In the genomic region with DNA sequence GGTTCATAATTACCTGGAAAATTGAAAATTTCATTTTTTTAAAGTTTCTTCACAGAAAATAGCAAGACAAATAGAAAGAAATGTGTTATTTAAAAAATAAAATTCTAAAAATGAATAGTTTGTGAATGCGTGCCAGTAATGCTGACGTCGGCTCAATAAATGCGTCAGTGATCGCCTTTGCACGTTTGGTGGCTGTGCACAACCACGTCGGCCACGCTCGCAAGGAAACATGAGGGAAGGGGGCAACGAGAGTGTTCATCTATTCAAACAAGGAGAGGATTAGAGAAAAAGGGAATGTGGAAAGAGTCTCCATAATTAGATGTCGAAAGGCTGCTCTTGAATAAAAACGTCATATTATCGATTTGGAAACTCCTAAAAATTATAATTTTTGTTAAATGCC, we compare ENCODE assay signal across 3 worm cellular contexts.
TF ChIP-seq lines count a peak whose summit lies in the region.

TSS of gene uggt-1 (minus strand) at position 13 of the 400 bp plus-strand sequence.

TF ChIP-seq in whole organism, L2 larva, 48 proteins besides CTCF, POLR2A, EP300 and RAD21 (continued from another document):
- peak; percentile 93 for TF ChIP-seq sma-9 (GFP tag; optimal IDR thresholded peaks at IDR 0.05; lab: Kevin White, UChicago)
- no peak for TF ChIP-seq sma-9 (tag; optimal IDR thresholded peaks at IDR 0.05; lab: Kevin White, UChicago)
- peak; percentile 79 for TF ChIP-seq mab-5 (tag; optimal IDR thresholded peaks at IDR 0.05; lab: Kevin White, UChicago)
- no peak for TF ChIP-seq nhr-11 (tag; optimal IDR thresholded peaks at IDR 0.05; lab: Kevin White, UChicago)
- TF ChIP-seq sma-3 (GFP tag; optimal IDR thresholded peaks at IDR 0.05; lab: Kevin White, UChicago): peak; percentile 88
- TF ChIP-seq crh-2 (tag; optimal IDR thresholded peaks at IDR 0.05; lab: Kevin White, UChicago): peak; percentile 99
- no peak for TF ChIP-seq nhr-10 (tag; optimal IDR thresholded peaks at IDR 0.05; lab: Kevin White, UChicago)
- TF ChIP-seq ZK546.5 (tag; optimal IDR thresholded peaks at IDR 0.05; lab: Kevin White, UChicago): no peak
- TF ChIP-seq nhr-23 (tag; optimal IDR thresholded peaks at IDR 0.05; lab: Kevin White, UChicago): no peak
- no peak for TF ChIP-seq nhr-237 (tag; optimal IDR thresholded peaks at IDR 0.05; lab: Kevin White, UChicago)
- TF ChIP-seq alr-1 (tag; optimal IDR thresholded peaks at IDR 0.05; lab: Kevin White, UChicago): peak; percentile 44
- peak; percentile 69 for TF ChIP-seq skn-1 (tag; optimal IDR thresholded peaks at IDR 0.05; lab: Kevin White, UChicago)
- TF ChIP-seq R02D3.7 (tag; optimal IDR thresholded peaks at IDR 0.05; lab: Kevin White, UChicago): no peak
- no peak for TF ChIP-seq peb-1 (tag; optimal IDR thresholded peaks at IDR 0.05; lab: Kevin White, UChicago)
- peak; percentile 82 for TF ChIP-seq Y55F3AM.14 (GFP tag; optimal IDR thresholded peaks at IDR 0.05; lab: Kevin White, UChicago)
- no peak for TF ChIP-seq mbf-1 (tag; optimal IDR thresholded peaks at IDR 0.05; lab: Kevin White, UChicago)
- peak; percentile 91 for TF ChIP-seq lin-13 (GFP tag; optimal IDR thresholded peaks at IDR 0.05; lab: Kevin White, UChicago)
- peak; percentile 82 for TF ChIP-seq nhr-25 (tag; optimal IDR thresholded peaks at IDR 0.05; lab: Kevin White, UChicago)
- peak; percentile 57 to 83 for TF ChIP-seq mdl-1 (tag; optimal IDR thresholded peaks at IDR 0.05; lab: Kevin White, UChicago)
- no peak for TF ChIP-seq elt-1 (tag; optimal IDR thresholded peaks at IDR 0.05; lab: Kevin White, UChicago)
- TF ChIP-seq egl-27 (tag; optimal IDR thresholded peaks at IDR 0.05; lab: Kevin White, UChicago): peak; percentile 86
- peak; percentile 93 for TF ChIP-seq sem-4 (tag; optimal IDR thresholded peaks at IDR 0.05; lab: Kevin White, UChicago)
- TF ChIP-seq lin-39 (tag; optimal IDR thresholded peaks at IDR 0.05; lab: Kevin White, UChicago): no peak
- no peak for TF ChIP-seq dmd-4 (tag; optimal IDR thresholded peaks at IDR 0.05; lab: Kevin White, UChicago)
- no peak for TF ChIP-seq gmeb-1 (tag; optimal IDR thresholded peaks at IDR 0.05; lab: Kevin White, UChicago)
- TF ChIP-seq lin-11 (tag; optimal IDR thresholded peaks at IDR 0.05; lab: Kevin White, UChicago): peak; percentile 97
- no peak for TF ChIP-seq blmp-1 (tag; optimal IDR thresholded peaks at IDR 0.05; lab: Kevin White, UChicago; ENCODE audit: insufficient read depth)

TF ChIP-seq in whole organism, L4 larva, 104 proteins besides CTCF, POLR2A, EP300 and RAD21 (continued from another document and continues in another):
- TF ChIP-seq lin-15B (tag; optimal IDR thresholded peaks at IDR 0.05; lab: Kevin White, UChicago) (no peak), hif-1 (tag; optimal IDR thresholded peaks at IDR 0.05; lab: Kevin White, UChicago) (peak; percentile 47 to 85), nhr-25 (tag; optimal IDR thresholded peaks at IDR 0.05; lab: Kevin White, UChicago; ENCODE audit: borderline replicate concordance, insufficient read depth) (peak; percentile 38), php-3 (GFP tag; IDR thresholded peaks at IDR 0.05; lab: Robert Waterston, UW) (0 out of 2 replicates have a peak, but pooled peaks have one; percentile 43), attf-4 (tag; optimal IDR thresholded peaks at IDR 0.05; lab: Kevin White, UChicago) (no peak), lim-7 (GFP tag; IDR thresholded peaks at IDR 0.05; lab: Robert Waterston, UW) (no peak), nhr-48 (tag; optimal IDR thresholded peaks at IDR 0.05; lab: Kevin White, UChicago) (peak; percentile 82), zag-1 (tag; optimal IDR thresholded peaks at IDR 0.05; lab: Kevin White, UChicago) (no peak), ceh-32 (tag; optimal IDR thresholded peaks at IDR 0.05; lab: Kevin White, UChicago; ENCODE audit: poor library complexity) (peak; percentile 69), lin-13 (GFP tag; optimal IDR thresholded peaks at IDR 0.05; lab: Kevin White, UChicago) (peak; percentile 84), mes-2 (tag; optimal IDR thresholded peaks at IDR 0.05; lab: Kevin White, UChicago; ENCODE audit: poor library complexity, severe bottlenecking) (peak; percentile 93), spr-3 (GFP tag; optimal IDR thresholded peaks at IDR 0.05; lab: Kevin White, UChicago) (no peak), T26A8.4 (GFP tag; IDR thresholded peaks at IDR 0.05; lab: Robert Waterston, UW) (peak; percentile 85), hmg-1.1 (GFP tag; IDR thresholded peaks at IDR 0.05; lab: Robert Waterston, UW) (peak; percentile 95), egl-27 (tag; optimal IDR thresholded peaks at IDR 0.05; lab: Kevin White, UChicago) (no peak), Y105C5A.15 (GFP tag; IDR thresholded peaks at IDR 0.05; lab: Robert Waterston, UW) (no peak), ctbp-1 (GFP tag; IDR thresholded peaks at IDR 0.05; lab: Robert Waterston, UW) (peak; percentile 78), lin-38 (GFP tag; IDR thresholded peaks at IDR 0.05; lab: Robert Waterston, UW) (no peak), mep-1 (tag; optimal IDR thresholded peaks at IDR 0.05; lab: Kevin White, UChicago) (peak; percentile 98), lsy-2 (tag; optimal IDR thresholded peaks at IDR 0.05; lab: Kevin White, UChicago) (peak in 1 of 2 experiments; percentile 55), tra-1 (GFP tag; IDR thresholded peaks at IDR 0.05; lab: Robert Waterston, UW) (0 out of 2 replicates have a peak, but pooled peaks have one; percentile 69), lin-1 (GFP tag; IDR thresholded peaks at IDR 0.05; lab: Robert Waterston, UW) (peak; percentile 76), hlh-11 (tag; optimal IDR thresholded peaks at IDR 0.05; lab: Kevin White, UChicago) (peak; percentile 93), dmd-6 (GFP tag; IDR thresholded peaks at IDR 0.05; lab: Robert Waterston, UW) (peak; percentile 88), lin-39 (tag; optimal IDR thresholded peaks at IDR 0.05; lab: Kevin White, UChicago) (no peak), ceh-82 (tag; optimal IDR thresholded peaks at IDR 0.05; lab: Kevin White, UChicago) (no peak), hlh-30 (tag; optimal IDR thresholded peaks at IDR 0.05; lab: Kevin White, UChicago; ENCODE audit: insufficient read depth) (peak; percentile 92), mdt-29 (GFP tag; IDR thresholded peaks at IDR 0.05; lab: Robert Waterston, UW) (no peak), fkh-10 (GFP tag; optimal IDR thresholded peaks at IDR 0.05; lab: Kevin White, UChicago) (peak; percentile 91), daf-12 (tag; optimal IDR thresholded peaks at IDR 0.05; lab: Kevin White, UChicago) (no peak), dpl-1 (GFP tag; optimal IDR thresholded peaks at IDR 0.05; lab: Kevin White, UChicago) (peak; percentile 83), sdz-12 (GFP tag; optimal IDR thresholded peaks at IDR 0.05; lab: Kevin White, UChicago) (no peak), dmd-9 (GFP tag; IDR thresholded peaks at IDR 0.05; lab: Robert Waterston, UW) (no peak), ceh-20 (GFP tag; IDR thresholded peaks at IDR 0.05; lab: Robert Waterston, UW) (peak; percentile 85), nhr-237 (tag; optimal IDR thresholded peaks at IDR 0.05; lab: Kevin White, UChicago) (no peak), mxl-2 (GFP tag; conservative IDR thresholded peaks at IDR 0.05; lab: Robert Waterston, UW) (no peak), snpc-4 (tag; optimal IDR thresholded peaks at IDR 0.05; lab: Kevin White, UChicago) (no peak), ztf-7 (tag; optimal IDR thresholded peaks at IDR 0.05; lab: Kevin White, UChicago) (no peak), F10B5.3 (tag; optimal IDR thresholded peaks at IDR 0.05; lab: Kevin White, UChicago) (peak; percentile 46), F44E2.7 (GFP tag; IDR thresholded peaks at IDR 0.05; lab: Robert Waterston, UW) (no peak), F26F4.8 (GFP tag; conservative IDR thresholded peaks at IDR 0.05; lab: Robert Waterston, UW) (no peak), spr-1 (tag; optimal IDR thresholded peaks at IDR 0.05; lab: Kevin White, UChicago) (no peak), nhr-111 (GFP tag; optimal IDR thresholded peaks at IDR 0.05; lab: Kevin White, UChicago) (no peak), ceh-62 (tag; optimal IDR thresholded peaks at IDR 0.05; lab: Kevin White, UChicago) (no peak), zfp-3 (GFP tag; conservative IDR thresholded peaks at IDR 0.05; lab: Robert Waterston, UW) (0 out of 2 replicates have a peak, but pooled peaks have one; percentile 40), zip-11 (GFP tag; IDR thresholded peaks at IDR 0.05; lab: Robert Waterston, UW) (no peak), aly-2 (tag; optimal IDR thresholded peaks at IDR 0.05; lab: Kevin White, UChicago) (no peak), nhr-41 (GFP tag; IDR thresholded peaks at IDR 0.05; lab: Robert Waterston, UW) (no peak), jun-1 (tag; optimal IDR thresholded peaks at IDR 0.05; lab: Kevin White, UChicago) (peak; percentile 44), ama-1 (optimal IDR thresholded peaks at IDR 0.05; lab: Kevin White, UChicago) (no peak), nhr-11 (tag; optimal IDR thresholded peaks at IDR 0.05; lab: Kevin White, UChicago) (peak; percentile 88), nhr-6 (tag; optimal IDR thresholded peaks at IDR 0.05; lab: Kevin White, UChicago) (peak; percentile 94)

TF ChIP-seq in whole organism, late embryonic, 69 proteins besides CTCF, POLR2A, EP300 and RAD21 (continued from another document):
- TF ChIP-seq F13H6.1 (tag; optimal IDR thresholded peaks at IDR 0.05; lab: Kevin White, UChicago) (no peak), ceh-14 (tag; optimal IDR thresholded peaks at IDR 0.05; lab: Kevin White, UChicago) (peak; percentile 79), ceh-31 (tag; optimal IDR thresholded peaks at IDR 0.05; lab: Kevin White, UChicago) (peak; percentile 87), C38D4.7 (GFP tag; optimal IDR thresholded peaks at IDR 0.05; lab: Kevin White, UChicago) (no peak), pros-1 (tag; optimal IDR thresholded peaks at IDR 0.05; lab: Kevin White, UChicago) (peak; percentile 86), tbx-7 (tag; optimal IDR thresholded peaks at IDR 0.05; lab: Kevin White, UChicago) (no peak), ceh-22 (tag; optimal IDR thresholded peaks at IDR 0.05; lab: Kevin White, UChicago) (no peak), rnt-1 (tag; optimal IDR thresholded peaks at IDR 0.05; lab: Kevin White, UChicago) (peak; percentile 54), unc-86 (tag; optimal IDR thresholded peaks at IDR 0.05; lab: Kevin White, UChicago) (peak; percentile 61), K02D7.2 (tag; optimal IDR thresholded peaks at IDR 0.05; lab: Kevin White, UChicago) (no peak), pha-4 (tag; optimal IDR thresholded peaks at IDR 0.05; lab: Kevin White, UChicago) (no peak), odd-2 (tag; optimal IDR thresholded peaks at IDR 0.05; lab: Kevin White, UChicago) (no peak), pqm-1 (tag; optimal IDR thresholded peaks at IDR 0.05; lab: Kevin White, UChicago) (no peak), ceh-24 (tag; optimal IDR thresholded peaks at IDR 0.05; lab: Kevin White, UChicago) (no peak), gmeb-2 (tag; optimal IDR thresholded peaks at IDR 0.05; lab: Kevin White, UChicago) (no peak), hlh-15 (tag; optimal IDR thresholded peaks at IDR 0.05; lab: Kevin White, UChicago) (no peak), hlh-6 (tag; optimal IDR thresholded peaks at IDR 0.05; lab: Kevin White, UChicago) (no peak), ref-2 (tag; optimal IDR thresholded peaks at IDR 0.05; lab: Kevin White, UChicago) (peak; percentile 72), che-1 (tag; optimal IDR thresholded peaks at IDR 0.05; lab: Kevin White, UChicago) (no peak), ttx-3 (tag; optimal IDR thresholded peaks at IDR 0.05; lab: Kevin White, UChicago) (peak; percentile 41), lin-11 (tag; optimal IDR thresholded peaks at IDR 0.05; lab: Kevin White, UChicago) (no peak), fkh-10 (GFP tag; optimal IDR thresholded peaks at IDR 0.05; lab: Kevin White, UChicago) (no peak), ama-1 (optimal IDR thresholded peaks at IDR 0.05; lab: Kevin White, UChicago) (no peak), fkh-6 (tag; optimal IDR thresholded peaks at IDR 0.05; lab: Kevin White, UChicago) (no peak), ceh-48 (tag; optimal IDR thresholded peaks at IDR 0.05; lab: Kevin White, UChicago) (peak; percentile 44), pat-9 (tag; optimal IDR thresholded peaks at IDR 0.05; lab: Kevin White, UChicago) (no peak), T23F11.4 (GFP tag; optimal IDR thresholded peaks at IDR 0.05; lab: Kevin White, UChicago) (peak; percentile 52), ceh-19 (GFP tag; optimal IDR thresholded peaks at IDR 0.05; lab: Kevin White, UChicago) (peak; percentile 37), fax-1 (tag; optimal IDR thresholded peaks at IDR 0.05; lab: Kevin White, UChicago) (peak; percentile 25), npax-4 (tag; optimal IDR thresholded peaks at IDR 0.05; lab: Kevin White, UChicago) (no peak), elt-2 (tag; optimal IDR thresholded peaks at IDR 0.05; lab: Kevin White, UChicago) (peak; percentile 72), pax-1 (tag; optimal IDR thresholded peaks at IDR 0.05; lab: Kevin White, UChicago) (no peak), ceh-9 (tag; optimal IDR thresholded peaks at IDR 0.05; lab: Kevin White, UChicago) (no peak), tbx-2 (tag; optimal IDR thresholded peaks at IDR 0.05; lab: Kevin White, UChicago) (peak; percentile 86), ceh-45 (GFP tag; IDR thresholded peaks at IDR 0.05; lab: Robert Waterston, UW) (no peak), elt-4 (tag; optimal IDR thresholded peaks at IDR 0.05; lab: Kevin White, UChicago) (no peak), hlh-30 (tag; optimal IDR thresholded peaks at IDR 0.05; lab: Kevin White, UChicago; ENCODE audit: insufficient read depth) (peak; percentile 78), ets-4 (tag; optimal IDR thresholded peaks at IDR 0.05; lab: Kevin White, UChicago) (peak; percentile 10), sox-4 (tag; optimal IDR thresholded peaks at IDR 0.05; lab: Kevin White, UChicago) (peak; percentile 28), C08G9.2 (tag; optimal IDR thresholded peaks at IDR 0.05; lab: Kevin White, UChicago) (no peak), ceh-2 (tag; optimal IDR thresholded peaks at IDR 0.05; lab: Kevin White, UChicago) (peak; percentile 31), syd-9 (tag; optimal IDR thresholded peaks at IDR 0.05; lab: Kevin White, UChicago) (peak; percentile 26), dmd-4 (tag; optimal IDR thresholded peaks at IDR 0.05; lab: Kevin White, UChicago; ENCODE audit: borderline replicate concordance) (no peak), dve-1 (tag; optimal IDR thresholded peaks at IDR 0.05; lab: Kevin White, UChicago) (peak; percentile 60), unc-3 (GFP tag; conservative IDR thresholded peaks at IDR 0.05; lab: Robert Waterston, UW) (no peak), unc-3 (tag; optimal IDR thresholded peaks at IDR 0.05; lab: Kevin White, UChicago) (no peak)
